Fruit fly (Drosophila melanogaster): ENCODE results near the gene CG14711.
A peak's percentile ranks its signal among the peaks of the same experiment; 100 is the strongest.

The CG14711 gene

DNA sequence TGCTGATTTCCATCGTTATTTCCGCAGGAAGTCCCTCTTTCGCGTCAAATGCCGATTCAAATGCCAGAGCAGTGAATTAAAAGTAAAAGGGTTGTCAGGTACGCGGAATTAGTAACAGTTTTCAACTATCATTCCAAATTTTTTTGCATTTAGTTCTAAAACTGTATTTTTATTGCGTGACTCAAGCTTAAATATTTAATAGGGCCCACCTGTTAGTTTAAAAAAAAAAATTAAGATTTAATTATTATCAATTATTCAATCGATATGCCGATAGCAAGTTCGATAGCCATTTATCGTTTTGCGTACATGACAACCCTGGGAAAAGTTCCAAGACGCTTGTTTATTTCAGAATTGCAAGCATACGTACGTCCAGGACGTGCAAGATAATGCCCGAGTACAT is at the start of gene CG14711:
Gene CG14711 (plus strand): TSS at position 315 of the 400 bp plus-strand sequence.
- TF ChIP-seq Dll (optimal IDR thresholded peaks at IDR 0.05) (no peak), psq (optimal IDR thresholded peaks at IDR 0.05) (no peak), pan (optimal IDR thresholded peaks at IDR 0.05) (no peak), CG8478 (optimal IDR thresholded peaks at IDR 0.05) (no peak), usp (GFP tag; optimal IDR thresholded peaks at IDR 0.05) (no peak), EcR (GFP tag; optimal IDR thresholded peaks at IDR 0.05) (no peak)

DNA sequence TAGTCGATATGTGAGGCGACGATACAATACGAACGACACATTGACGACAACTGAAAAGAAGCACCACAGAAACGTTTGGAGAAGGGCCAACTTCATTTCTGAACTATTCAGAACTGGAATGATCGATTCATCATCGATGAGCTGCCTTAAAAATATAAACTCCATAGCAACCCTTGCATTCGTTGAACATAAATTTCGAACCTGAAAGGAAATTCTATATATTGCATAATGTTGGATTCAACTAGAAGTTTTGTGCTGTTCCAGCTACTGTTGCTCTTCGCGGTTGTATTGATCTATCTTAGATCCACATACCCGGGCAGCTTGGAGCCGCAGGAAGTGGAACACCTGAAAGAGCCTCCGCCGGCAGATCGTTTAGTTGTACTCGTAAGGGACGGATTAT is 44.5 kb upstream of the CG14711 start, which contains the start of the genes CG6790 and CG5342:
Gene CG6790 (minus strand): TSS at position 101 of the 400 bp plus-strand sequence.
Gene CG5342 (plus strand): TSS at position 182 of the 400 bp plus-strand sequence.
- no peak for TF ChIP-seq EcR (GFP tag; optimal IDR thresholded peaks at IDR 0.05)
- TF ChIP-seq pan (optimal IDR thresholded peaks at IDR 0.05), result no peak
- TF ChIP-seq usp (GFP tag; optimal IDR thresholded peaks at IDR 0.05), result no peak
- TF ChIP-seq Dll (optimal IDR thresholded peaks at IDR 0.05), result no peak
- no peak for TF ChIP-seq psq (optimal IDR thresholded peaks at IDR 0.05)
- no peak for TF ChIP-seq CG8478 (optimal IDR thresholded peaks at IDR 0.05)

DNA sequence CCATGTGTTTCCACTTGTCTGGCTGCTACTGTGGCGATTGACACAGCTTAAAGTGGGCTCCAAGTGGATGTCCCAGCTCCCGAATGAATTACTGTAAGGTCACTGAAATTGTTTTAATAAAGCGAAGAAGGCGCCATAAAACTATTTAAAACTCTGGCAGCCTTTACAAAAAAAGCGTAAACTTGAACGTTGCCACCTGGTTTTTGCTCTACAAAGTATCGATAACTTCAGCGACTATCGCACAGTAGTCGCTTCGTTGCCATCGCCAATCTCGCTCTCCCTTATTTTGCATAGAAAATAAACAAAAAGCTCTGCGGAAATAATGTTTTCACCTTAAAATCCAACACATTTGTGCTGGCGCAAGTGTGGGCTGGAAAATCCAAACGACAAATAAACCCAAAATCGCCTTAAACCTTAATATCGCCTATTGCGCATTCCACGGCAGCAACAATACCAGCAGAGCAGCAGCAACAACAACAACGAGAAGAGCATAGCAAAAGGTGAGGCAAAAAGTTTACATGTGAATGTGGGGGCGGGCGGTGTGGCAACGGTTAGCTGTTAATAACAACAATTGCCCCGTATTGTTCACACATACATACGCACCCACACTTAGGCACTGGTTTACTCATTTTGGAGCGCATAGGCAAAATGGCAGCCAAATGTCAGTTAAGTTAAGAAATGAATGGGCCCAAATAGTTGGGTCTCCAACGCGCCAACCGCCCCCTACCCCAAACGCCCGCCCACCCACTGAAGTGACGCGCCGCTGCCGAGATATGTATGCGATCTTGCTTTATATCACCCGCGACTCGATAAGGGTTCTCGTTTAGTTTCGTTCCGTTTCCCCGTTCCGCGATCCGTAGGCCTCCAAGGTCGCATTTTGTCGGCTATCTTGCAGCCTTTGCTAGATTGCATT is 41.5 kb upstream of the CG14711 start, which contains the start of gene wkd:
Gene wkd (plus strand): TSS at position 237 of the 913 bp plus-strand sequence.
- TF ChIP-seq Dll (optimal IDR thresholded peaks at IDR 0.05) (no peak), EcR (GFP tag; optimal IDR thresholded peaks at IDR 0.05) (no peak), psq (optimal IDR thresholded peaks at IDR 0.05) (no peak), usp (GFP tag; optimal IDR thresholded peaks at IDR 0.05) (no peak), pan (optimal IDR thresholded peaks at IDR 0.05) (no peak), CG8478 (optimal IDR thresholded peaks at IDR 0.05) (no peak)

DNA sequence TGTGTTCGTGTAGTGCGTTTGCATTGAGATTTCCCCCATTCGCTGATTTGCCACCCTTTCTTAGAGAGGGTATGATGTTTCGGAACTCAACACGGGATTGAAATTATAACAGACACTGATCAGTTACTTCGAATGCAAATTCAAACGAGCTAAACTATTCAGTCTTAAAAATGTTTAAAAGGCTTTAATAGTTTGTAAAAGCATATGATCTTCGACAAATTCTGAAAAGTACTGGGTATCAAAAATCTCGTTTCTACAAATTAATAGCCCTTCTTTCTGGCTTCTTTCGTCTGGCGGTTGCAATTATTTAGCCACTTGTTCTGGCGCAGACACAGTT is 40.9 kb upstream of the CG14711 start:
- no peak for TF ChIP-seq usp (GFP tag; optimal IDR thresholded peaks at IDR 0.05)
- no peak for TF ChIP-seq Dll (optimal IDR thresholded peaks at IDR 0.05)
- TF ChIP-seq pan (optimal IDR thresholded peaks at IDR 0.05), result peak; percentile 35

DNA sequence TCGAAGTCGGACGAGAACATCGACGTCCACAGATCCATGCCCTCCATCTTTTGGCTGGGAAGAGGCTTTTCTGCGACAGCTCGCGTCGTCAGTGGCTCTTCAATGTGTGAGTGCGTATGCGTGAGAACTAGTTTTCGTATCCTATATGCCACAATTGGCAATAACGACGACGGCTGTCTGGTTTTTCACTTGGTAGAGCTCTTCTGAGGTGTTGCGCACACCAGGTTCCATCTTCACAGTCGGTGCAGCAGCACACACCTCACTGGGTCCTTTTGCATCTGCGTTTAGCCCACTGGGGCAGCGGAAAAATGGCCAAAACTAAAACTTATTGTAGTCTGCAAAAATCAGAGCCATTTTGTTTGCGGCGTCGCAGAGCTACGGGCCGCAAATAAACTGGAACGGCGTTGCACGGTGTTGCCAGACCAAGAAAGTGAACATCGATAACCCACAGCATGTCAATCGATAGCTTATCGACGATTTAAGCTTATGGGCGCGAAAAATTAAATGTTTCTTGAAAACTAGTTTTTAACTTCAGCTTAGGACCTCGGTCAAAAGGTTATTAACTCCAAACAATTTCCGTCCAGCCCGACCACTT is 33.3 kb upstream of the CG14711 start, which contains the start of gene CG6791:
Gene CG6791 (minus strand): TSS at position 383 of the 595 bp plus-strand sequence.
- TF ChIP-seq Dll (optimal IDR thresholded peaks at IDR 0.05), result no peak
- TF ChIP-seq EcR (GFP tag; optimal IDR thresholded peaks at IDR 0.05), result no peak
- TF ChIP-seq pan (optimal IDR thresholded peaks at IDR 0.05), result no peak
- no peak for TF ChIP-seq usp (GFP tag; optimal IDR thresholded peaks at IDR 0.05)
- TF ChIP-seq CG8478 (optimal IDR thresholded peaks at IDR 0.05), result no peak
- TF ChIP-seq psq (optimal IDR thresholded peaks at IDR 0.05), result no peak

DNA sequence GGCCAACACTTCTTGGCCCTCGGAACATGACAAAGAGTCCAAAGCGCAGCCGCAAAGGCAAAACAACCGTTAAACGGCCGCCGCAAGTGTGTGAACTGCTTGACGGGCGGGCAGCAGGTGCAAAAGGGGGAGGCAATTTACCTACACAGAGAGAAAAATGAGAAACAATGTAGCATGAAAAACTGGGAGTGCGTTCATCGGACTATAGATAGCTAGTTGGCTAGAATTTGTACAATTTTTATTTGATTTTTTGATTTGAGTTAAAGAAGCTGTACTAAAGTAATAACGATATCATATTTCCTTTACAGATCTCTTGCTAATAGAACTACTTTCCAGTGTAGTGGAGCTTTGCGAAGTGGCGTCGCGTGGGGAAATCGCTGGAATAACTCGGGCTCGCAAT is 27.6 kb upstream of the CG14711 start:
- TF ChIP-seq pan (optimal IDR thresholded peaks at IDR 0.05) (no peak), psq (optimal IDR thresholded peaks at IDR 0.05) (no peak), usp (GFP tag; optimal IDR thresholded peaks at IDR 0.05) (no peak), EcR (GFP tag; optimal IDR thresholded peaks at IDR 0.05) (no peak), CG8478 (optimal IDR thresholded peaks at IDR 0.05) (no peak), Dll (optimal IDR thresholded peaks at IDR 0.05) (no peak)

DNA sequence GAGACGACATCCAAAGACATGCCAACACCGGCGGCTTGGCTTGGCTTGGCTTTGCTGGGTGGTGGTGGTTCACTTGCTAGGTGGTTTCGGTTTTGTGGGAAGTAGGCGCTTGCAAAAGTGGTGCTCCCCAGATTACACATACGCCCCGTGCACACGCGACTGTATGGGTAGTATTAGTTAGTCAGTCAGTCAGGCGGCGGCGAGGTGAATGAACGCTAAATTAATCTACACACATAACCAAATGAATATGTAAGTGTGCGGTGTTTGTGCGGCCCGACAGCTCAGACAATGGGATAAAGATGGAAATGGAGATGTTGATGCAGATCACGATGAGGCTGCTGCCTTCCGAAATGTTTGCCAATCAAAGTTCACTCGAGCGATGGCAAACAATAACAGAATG is 20.0 kb upstream of the CG14711 start:
- TF ChIP-seq EcR (GFP tag; optimal IDR thresholded peaks at IDR 0.05), result no peak
- TF ChIP-seq CG8478 (optimal IDR thresholded peaks at IDR 0.05), result no peak
- no peak for TF ChIP-seq psq (optimal IDR thresholded peaks at IDR 0.05)
- TF ChIP-seq usp (GFP tag; optimal IDR thresholded peaks at IDR 0.05), result no peak
- no peak for TF ChIP-seq Dll (optimal IDR thresholded peaks at IDR 0.05)
- no peak for TF ChIP-seq pan (optimal IDR thresholded peaks at IDR 0.05)

DNA sequence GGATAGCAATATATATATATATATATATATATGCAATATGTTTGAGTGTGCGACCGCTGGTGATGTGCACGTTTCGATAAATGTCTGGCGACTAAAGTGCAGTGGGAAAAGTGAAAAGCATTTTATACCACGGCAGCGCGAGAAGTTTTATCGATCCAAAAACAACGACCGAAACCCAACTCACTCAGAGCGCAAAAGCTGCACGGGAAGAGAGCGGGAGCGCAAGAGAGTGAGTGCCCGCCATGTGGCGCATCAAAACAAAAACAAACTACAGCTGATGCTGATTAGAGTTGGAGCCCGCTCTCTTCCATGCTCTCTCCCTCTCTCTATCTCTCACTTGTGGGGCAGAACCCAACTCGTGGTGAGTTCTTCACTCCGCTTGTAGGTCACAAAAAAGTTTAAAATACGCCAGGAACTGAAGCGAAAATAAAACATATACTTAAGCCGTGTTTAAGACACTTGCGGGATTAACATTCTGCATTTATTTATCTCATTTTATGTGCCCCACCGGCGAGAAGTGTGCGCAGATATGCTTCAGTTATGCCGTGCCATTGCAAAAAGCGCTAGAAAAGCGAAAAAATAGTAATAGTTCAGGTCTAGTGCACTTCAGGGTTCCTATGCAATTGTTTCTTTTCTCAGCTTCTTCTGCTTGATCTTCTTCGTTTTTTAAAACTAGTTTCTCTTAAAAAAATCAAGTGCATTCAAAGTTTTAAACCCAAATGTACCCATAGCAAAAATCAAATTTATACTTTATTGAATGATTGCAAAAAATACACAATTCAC is 18.3 kb upstream of the CG14711 start:
- TF ChIP-seq Dll (optimal IDR thresholded peaks at IDR 0.05), result peak; percentile 96
- TF ChIP-seq CG8478 (optimal IDR thresholded peaks at IDR 0.05), result no peak
- TF ChIP-seq pan (optimal IDR thresholded peaks at IDR 0.05), result no peak
- no peak for TF ChIP-seq psq (optimal IDR thresholded peaks at IDR 0.05)
- TF ChIP-seq EcR (GFP tag; optimal IDR thresholded peaks at IDR 0.05), result no peak

DNA sequence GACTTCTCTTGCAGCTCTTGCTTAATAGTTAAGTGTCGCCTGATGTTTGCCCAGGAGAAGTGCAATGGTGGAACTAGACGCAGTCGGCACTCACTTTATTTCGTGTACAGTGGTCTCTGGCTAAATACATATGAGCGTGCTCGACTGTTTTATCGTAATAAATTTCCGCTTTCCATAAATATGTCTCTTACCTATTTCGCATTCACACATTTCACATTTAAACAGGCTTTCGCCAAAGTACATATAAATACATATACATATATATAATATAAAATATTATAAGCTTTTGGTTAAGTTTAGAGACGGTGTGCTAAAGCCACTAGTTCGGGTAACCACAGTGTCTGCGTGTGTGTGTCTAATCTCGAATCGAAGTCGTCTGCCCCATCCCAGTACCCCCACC is 16.5 kb upstream of the CG14711 start:
- TF ChIP-seq psq (optimal IDR thresholded peaks at IDR 0.05), result no peak
- TF ChIP-seq usp (GFP tag; optimal IDR thresholded peaks at IDR 0.05), result no peak
- TF ChIP-seq Dll (optimal IDR thresholded peaks at IDR 0.05), result no peak
- no peak for TF ChIP-seq CG8478 (optimal IDR thresholded peaks at IDR 0.05)
- TF ChIP-seq pan (optimal IDR thresholded peaks at IDR 0.05), result no peak
- no peak for TF ChIP-seq EcR (GFP tag; optimal IDR thresholded peaks at IDR 0.05)

DNA sequence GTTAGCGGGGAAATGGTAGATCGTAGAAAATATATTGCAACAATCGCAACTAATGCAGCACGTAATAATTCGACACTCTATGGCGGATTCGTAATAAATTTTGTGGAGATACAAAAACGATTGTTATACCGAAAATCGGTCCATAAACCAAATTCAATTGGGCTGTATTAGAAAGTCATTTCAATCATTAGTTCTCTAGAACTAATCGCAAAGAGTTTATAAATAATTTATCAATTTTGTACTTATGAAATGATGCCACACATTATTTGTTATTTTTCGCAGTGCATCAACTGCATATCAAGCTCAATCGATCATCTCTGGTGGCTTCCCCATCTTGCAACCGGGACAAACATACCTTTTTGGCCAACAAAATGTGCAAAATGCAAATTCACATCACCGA is 10.7 kb upstream of the CG14711 start:
- TF ChIP-seq psq (optimal IDR thresholded peaks at IDR 0.05) (no peak), usp (GFP tag; optimal IDR thresholded peaks at IDR 0.05) (no peak), CG8478 (optimal IDR thresholded peaks at IDR 0.05) (no peak), Dll (optimal IDR thresholded peaks at IDR 0.05) (no peak), pan (optimal IDR thresholded peaks at IDR 0.05) (no peak), EcR (GFP tag; optimal IDR thresholded peaks at IDR 0.05) (no peak)

DNA sequence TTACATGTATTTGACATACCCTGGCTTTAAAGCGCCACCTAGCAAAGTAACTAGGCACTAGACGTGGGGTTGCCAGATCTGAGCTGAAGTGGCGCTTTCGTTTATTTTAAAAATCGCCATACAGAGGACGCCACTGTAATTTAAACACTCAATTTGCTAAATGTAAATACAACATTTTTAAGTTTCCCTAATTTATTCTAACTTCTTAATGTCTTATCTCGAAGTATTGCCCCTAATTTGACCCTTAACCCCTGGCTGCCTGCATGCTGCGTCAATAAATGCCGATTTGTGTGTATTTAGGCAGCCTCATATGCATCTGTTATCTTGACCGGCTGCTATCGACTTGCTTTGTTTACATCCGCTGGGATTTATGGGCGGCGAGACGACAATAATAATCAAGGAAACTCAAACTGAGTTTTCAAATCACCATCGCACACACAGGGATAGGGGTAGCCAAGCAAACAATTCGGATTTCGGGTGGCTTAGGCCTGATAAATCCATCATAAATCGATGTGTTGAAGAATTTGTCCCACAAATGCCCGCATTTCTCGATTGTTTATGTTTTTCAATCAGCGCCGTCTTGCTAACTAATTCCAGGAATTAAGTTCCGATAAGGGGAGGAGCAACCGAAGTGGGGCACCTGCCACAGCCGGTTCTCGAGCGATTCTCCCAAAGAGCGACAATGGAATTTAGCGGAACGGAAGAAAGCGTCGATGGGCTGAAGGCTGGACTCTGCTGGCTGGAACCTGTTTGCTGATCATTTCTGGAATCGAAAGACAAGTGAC is 9.7 kb upstream of the CG14711 start:
- TF ChIP-seq CG8478 (optimal IDR thresholded peaks at IDR 0.05), result no peak
- peak; percentile 40 for TF ChIP-seq pan (optimal IDR thresholded peaks at IDR 0.05)

Data from whole organism.